Worm (Caenorhabditis elegans) whole organism, midembryonic: ENCODE measurements around the gene R05F9.9.
"Not testable (repeated sequence)": the region's sequence is repeated elsewhere in the genome, so short reads cannot be mapped to it uniquely, and the experiment has no call there.

Experiments
- cog-1 ChIP-seq: sonication (generic microtip); optimal IDR thresholded peaks from 2 replicates; lab custom pipeline; 2016; ENCODE audit warnings: missing genetic modification characterization, missing compliant biosample characterization
- flt-1 ChIP-seq: fragments of 200-800 bp; sonication (Bioruptor generic); IDR thresholded peaks from 2 replicates; pipeline ENCODE4 v1.3.6; 2022; ENCODE audit warnings: missing genetic modification characterization, missing compliant biosample characterization
- med-1 ChIP-seq: sonication (generic microtip); optimal IDR thresholded peaks from 2 replicates; lab custom pipeline; 2017; ENCODE audit warnings: missing genetic modification characterization, mild to moderate bottlenecking, missing compliant biosample characterization, antibody characterized with exemption, missing genetic modification reagents; ENCODE audit not compliant: insufficient read depth
- ref-1 ChIP-seq: fragments of 200-800 bp; sonication (Bioruptor generic); conservative IDR thresholded peaks from 2 replicates; pipeline ENCODE4 v1.3.6; 2022; ENCODE audit warnings: missing genetic modification reagents, missing genetic modification characterization, missing compliant biosample characterization
- tab-1 ChIP-seq: fragments of 200-800 bp; sonication (Bioruptor generic); IDR thresholded peaks from 2 replicates; pipeline ENCODE4 v1.3.6; 2022; ENCODE audit warnings: missing genetic modification characterization, missing compliant biosample characterization

DNA sequence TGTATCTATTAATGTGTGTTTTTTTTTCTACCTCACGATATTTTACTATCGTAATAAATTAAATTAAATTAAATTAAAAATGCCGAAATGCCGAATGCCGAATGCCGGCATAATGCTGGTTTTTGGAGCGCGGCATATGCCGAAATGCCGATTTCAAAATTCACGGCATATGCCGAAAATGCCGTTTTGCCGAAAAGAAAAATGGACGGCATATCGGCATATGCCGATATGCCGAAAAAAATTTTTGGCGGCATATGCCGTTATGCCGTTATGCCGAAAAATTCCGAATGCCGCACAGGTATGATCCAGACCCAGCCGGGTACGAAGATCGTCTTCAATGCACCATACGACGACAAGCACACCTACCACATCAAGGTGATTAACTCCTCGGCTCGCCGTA is 3.4 kb downstream of the R05F9.9 start, which contains the start of gene msp-32:
- TF ChIP-seq ref-1 (GFP tag; lab: Robert Waterston, UW); tab-1 (GFP tag; lab: Robert Waterston, UW); cog-1 (tag; lab: Kevin White, UChicago); flt-1 (GFP tag; lab: Robert Waterston, UW); med-1 (GFP tag; lab: Kevin White, UChicago): not testable (repeated sequence)
